Fruit fly (Drosophila melanogaster) whole organism, embryonic: ENCODE data around the gene Hr96.

Source experiments
- CG10147 ChIP-seq: fragments of 200-800 bp; sonication (Bioruptor generic); optimal IDR thresholded peaks from 2 replicates; lab custom pipeline; 2019; ENCODE audit warnings: missing biosample characterization, mild to moderate bottlenecking, missing genetic modification characterization, moderate library complexity
- CG10267 ChIP-seq: fragments of 200-800 bp; sonication (Bioruptor generic); optimal IDR thresholded peaks from 2 replicates; lab custom pipeline; 2018; ENCODE audit warnings: missing biosample characterization, mild to moderate bottlenecking, missing genetic modification characterization, moderate library complexity
- CG10321 ChIP-seq: fragments of 200-800 bp; sonication (Bioruptor generic); IDR thresholded peaks from 2 replicates; pipeline ENCODE4 v1.3.6; 2022; ENCODE audit warnings: missing biosample characterization, missing genetic modification characterization
- CG10543 ChIP-seq: fragments of 200-800 bp; sonication (Bioruptor generic); optimal IDR thresholded peaks from 3 replicates; lab custom pipeline; 2017; ENCODE audit warnings: missing biosample characterization, mild to moderate bottlenecking, missing genetic modification characterization, moderate library complexity
- CG12071 ChIP-seq: fragments of 200-800 bp; sonication (Bioruptor generic); optimal IDR thresholded peaks from 3 replicates; lab custom pipeline; 2018; ENCODE audit warnings: missing biosample characterization, mild to moderate bottlenecking, missing genetic modification characterization
- CG12744 ChIP-seq: fragments of 200-800 bp; sonication (Bioruptor generic); optimal IDR thresholded peaks from 2 replicates; lab custom pipeline; 2016; ENCODE audit warnings: missing biosample characterization, missing genetic modification characterization
- CG13424 ChIP-seq: fragments of 200-800 bp; sonication (Bioruptor generic); optimal IDR thresholded peaks from 2 replicates; lab custom pipeline; 2019; ENCODE audit warnings: missing biosample characterization, mild to moderate bottlenecking, missing genetic modification characterization, moderate library complexity
- CG13624 ChIP-seq: fragments of 200-800 bp; sonication (Bioruptor generic); optimal IDR thresholded peaks from 2 replicates; lab custom pipeline; 2016; ENCODE audit warnings: missing biosample characterization, missing genetic modification characterization
- CG14710 ChIP-seq: fragments of 200-800 bp; sonication (Bioruptor generic); optimal IDR thresholded peaks from 3 replicates; lab custom pipeline; 2019; ENCODE audit warnings: missing biosample characterization, mild to moderate bottlenecking, missing genetic modification characterization, moderate library complexity
- CG15514 ChIP-seq: fragments of 200-800 bp; sonication (Bioruptor generic); optimal IDR thresholded peaks from 3 replicates; lab custom pipeline; 2017; ENCODE audit warnings: missing biosample characterization, missing genetic modification characterization, mild to moderate bottlenecking, moderate library complexity, missing genetic modification reagents
- CG15601 ChIP-seq: fragments of 200-800 bp; sonication (Bioruptor generic); optimal IDR thresholded peaks from 3 replicates; lab custom pipeline; 2019; ENCODE audit warnings: missing biosample characterization, mild to moderate bottlenecking, missing genetic modification characterization, moderate library complexity
- CG16813 ChIP-seq: fragments of 200-800 bp; sonication (Bioruptor generic); IDR thresholded peaks from 3 replicates; pipeline ENCODE4 v1.3.6; 2022; ENCODE audit warnings: missing biosample characterization, missing genetic modification characterization; ENCODE audit not compliant: partially characterized antibody
- CG17359 ChIP-seq: fragments of 200-800 bp; sonication (Bioruptor generic); optimal IDR thresholded peaks from 3 replicates; lab custom pipeline; 2018; ENCODE audit warnings: missing biosample characterization, mild to moderate bottlenecking, missing genetic modification characterization, moderate library complexity
- CG18619 ChIP-seq: fragments of 200-800 bp; sonication (Bioruptor generic); optimal IDR thresholded peaks from 3 replicates; lab custom pipeline; 2017; ENCODE audit warnings: missing biosample characterization, mild to moderate bottlenecking, missing genetic modification characterization
- CG31388 ChIP-seq: fragments of 200-800 bp; sonication (Bioruptor generic); optimal IDR thresholded peaks from 2 replicates; lab custom pipeline; 2016; ENCODE audit warnings: missing biosample characterization, missing genetic modification characterization
- CG34224 ChIP-seq: fragments of 200-800 bp; sonication (Bioruptor generic); IDR thresholded peaks from 3 replicates; pipeline ENCODE4 v1.3.6; 2022; ENCODE audit warnings: missing biosample characterization, missing genetic modification characterization; ENCODE audit not compliant: partially characterized antibody
- CG4328 ChIP-seq: fragments of 200-800 bp; sonication (Bioruptor generic); optimal IDR thresholded peaks from 3 replicates; lab custom pipeline; 2017; ENCODE audit warnings: missing biosample characterization, missing genetic modification reagents, missing genetic modification characterization
- CG4617 ChIP-seq: fragments of 200-800 bp; sonication (Bioruptor generic); optimal IDR thresholded peaks from 3 replicates; lab custom pipeline; 2016; ENCODE audit warnings: missing biosample characterization, missing genetic modification characterization, borderline replicate concordance
- CG6813 ChIP-seq: fragments of 200-800 bp; sonication (Bioruptor generic); optimal IDR thresholded peaks from 2 replicates; lab custom pipeline; 2017; ENCODE audit warnings: missing biosample characterization, missing genetic modification characterization, mild to moderate bottlenecking, moderate library complexity, missing genetic modification reagents
- CG6854 ChIP-seq: fragments of 200-800 bp; sonication (Bioruptor generic); optimal IDR thresholded peaks from 3 replicates; lab custom pipeline; 2017; ENCODE audit warnings: missing biosample characterization, mild to moderate bottlenecking, missing genetic modification characterization
- CG7786 ChIP-seq: fragments of 200-800 bp; sonication (Bioruptor generic); optimal IDR thresholded peaks from 2 replicates; lab custom pipeline; 2016; ENCODE audit warnings: missing biosample characterization, missing genetic modification characterization
- CG9876 ChIP-seq: fragments of 200-800 bp; sonication (Bioruptor generic); optimal IDR thresholded peaks from 2 replicates; lab custom pipeline; 2016; ENCODE audit warnings: missing biosample characterization, missing genetic modification characterization
- D19A ChIP-seq: fragments of 200-800 bp; optimal IDR thresholded peaks from 3 replicates; lab custom pipeline; 2019; ENCODE audit warnings: missing biosample characterization, mild to moderate bottlenecking, missing genetic modification characterization, moderate library complexity
- Dip2 ChIP-seq: fragments of 200-800 bp; sonication (Bioruptor generic); IDR thresholded peaks from 2 replicates; pipeline ENCODE4 v1.3.6; 2022; ENCODE audit warnings: missing biosample characterization, missing genetic modification characterization
- Doc2 ChIP-seq: fragments of 200-800 bp; sonication (Bioruptor generic); IDR thresholded peaks from 2 replicates; pipeline ENCODE4 v1.3.6; 2022; ENCODE audit warnings: missing biosample characterization, missing genetic modification characterization
- Dp ChIP-seq: fragments of 200-800 bp; sonication (Bioruptor generic); optimal IDR thresholded peaks from 2 replicates; lab custom pipeline; 2018; ENCODE audit warnings: missing biosample characterization, mild to moderate bottlenecking, missing genetic modification characterization, moderate library complexity
- E2f1 ChIP-seq: fragments of 200-800 bp; sonication (Bioruptor generic); IDR thresholded peaks from 2 replicates; pipeline ENCODE4 v1.3.6; 2022; ENCODE audit warnings: missing biosample characterization, missing genetic modification characterization
- HLH54F ChIP-seq: fragments of 200-800 bp; sonication (Bioruptor generic); optimal IDR thresholded peaks from 3 replicates; lab custom pipeline; 2016; ENCODE audit warnings: missing biosample characterization, missing genetic modification characterization
- Mad ChIP-seq: fragments of 200-800 bp; sonication (Bioruptor generic); optimal IDR thresholded peaks from 2 replicates; lab custom pipeline; 2016; ENCODE audit warnings: missing biosample characterization, missing genetic modification characterization
- Nf-YC ChIP-seq: fragments of 200-800 bp; optimal IDR thresholded peaks from 3 replicates; lab custom pipeline; 2019; ENCODE audit warnings: missing biosample characterization, mild to moderate bottlenecking, missing genetic modification characterization, moderate library complexity
- Ptx1 ChIP-seq: fragments of 200-800 bp; sonication (Bioruptor generic); IDR thresholded peaks from 2 replicates; pipeline ENCODE4 v1.3.6; 2022; ENCODE audit warnings: missing biosample characterization, missing genetic modification characterization
- Six4 ChIP-seq: fragments of 200-800 bp; sonication (Bioruptor generic); optimal IDR thresholded peaks from 2 replicates; lab custom pipeline; 2016; ENCODE audit warnings: missing biosample characterization, missing genetic modification characterization
- YL-1 ChIP-seq: fragments of 200-800 bp; sonication (Bioruptor generic); optimal IDR thresholded peaks from 3 replicates; lab custom pipeline; 2017; ENCODE audit warnings: missing biosample characterization, mild to moderate bottlenecking, missing genetic modification characterization
- bbx ChIP-seq: fragments of 200-800 bp; sonication (Bioruptor generic); IDR thresholded peaks from 2 replicates; pipeline ENCODE4 v1.3.6; 2022; ENCODE audit warnings: missing biosample characterization, missing genetic modification characterization; ENCODE audit not compliant: partially characterized antibody
- bigmax ChIP-seq: fragments of 200-800 bp; sonication (Bioruptor generic); optimal IDR thresholded peaks from 2 replicates; lab custom pipeline; 2018; ENCODE audit warnings: missing biosample characterization, mild to moderate bottlenecking, missing genetic modification characterization
- esg ChIP-seq: fragments of 200-800 bp; sonication (Bioruptor generic); conservative IDR thresholded peaks from 2 replicates; pipeline ENCODE4 v1.3.6; 2022; ENCODE audit warnings: missing biosample characterization, missing genetic modification characterization
- lilli ChIP-seq: fragments of 200-800 bp; sonication (Bioruptor generic); optimal IDR thresholded peaks from 3 replicates; lab custom pipeline; 2016; ENCODE audit warnings: missing biosample characterization, missing genetic modification characterization
- lov ChIP-seq, 2 experiments: fragments of 200-800 bp in 1 of 2; fragments of >200 bp in 1 of 2; sonication (Bioruptor generic) in 1 of 2; IDR thresholded peaks in 1 of 2; optimal IDR thresholded peaks in 1 of 2; 2 replicates in 1 of 2; 3 replicates in 1 of 2; pipeline versions ENCODE4 v1.3.6 to Lab custom; 2017 to 2022; ENCODE audit warnings: missing biosample characterization in 1 of 2, missing genetic modification characterization in 1 of 2
- mld ChIP-seq: fragments of 200-800 bp; sonication (Bioruptor generic); IDR thresholded peaks from 3 replicates; pipeline ENCODE4 v1.3.6; 2022; ENCODE audit warnings: missing biosample characterization, missing genetic modification characterization; ENCODE audit not compliant: partially characterized antibody
- nmo ChIP-seq: fragments of 200-800 bp; sonication (Bioruptor generic); optimal IDR thresholded peaks from 2 replicates; lab custom pipeline; 2018; ENCODE audit warnings: missing biosample characterization, mild to moderate bottlenecking, missing genetic modification characterization, moderate library complexity
- nom ChIP-seq: fragments of 200-800 bp; sonication (Bioruptor generic); optimal IDR thresholded peaks from 2 replicates; lab custom pipeline; 2017; ENCODE audit warnings: missing biosample characterization, missing genetic modification characterization, mild to moderate bottlenecking, moderate library complexity, missing genetic modification reagents
- odd ChIP-seq: fragments of 200-800 bp; sonication (Bioruptor generic); optimal IDR thresholded peaks from 2 replicates; lab custom pipeline; 2017; ENCODE audit warnings: missing biosample characterization, mild to moderate bottlenecking, missing genetic modification characterization
- onecut ChIP-seq: fragments of 200-800 bp; sonication (Bioruptor generic); IDR thresholded peaks from 2 replicates; pipeline ENCODE4 v1.3.6; 2022; ENCODE audit warnings: missing biosample characterization, missing genetic modification characterization
- pb ChIP-seq: fragments of 200-800 bp; sonication (Bioruptor generic); optimal IDR thresholded peaks from 3 replicates; lab custom pipeline; 2016; ENCODE audit warnings: missing biosample characterization, missing genetic modification characterization
- pzg ChIP-seq: fragments of 200-800 bp; sonication (Bioruptor generic); optimal IDR thresholded peaks from 3 replicates; lab custom pipeline; 2018; ENCODE audit warnings: missing biosample characterization, mild to moderate bottlenecking, missing genetic modification characterization, moderate library complexity
- sens ChIP-seq: fragments of 200-800 bp; sonication (Bioruptor generic); peaks from one replicate; lab custom pipeline; 2016; ENCODE audit warnings: missing biosample characterization, missing genetic modification characterization
- slp2 ChIP-seq: fragments of 200-800 bp; sonication (Bioruptor generic); optimal IDR thresholded peaks from 2 replicates; lab custom pipeline; 2016; ENCODE audit warnings: missing biosample characterization, missing genetic modification characterization
- sr ChIP-seq: fragments of 200-800 bp; sonication (Bioruptor generic); IDR thresholded peaks from 3 replicates; pipeline ENCODE4 v1.3.6; 2022; ENCODE audit warnings: missing biosample characterization, missing genetic modification characterization

Gene Hr96

dm6 chr3R:25054451-25055188 is 29.6 kb downstream of the Hr96 start, which contains the start of gene CG31109 (continued):
- TF ChIP-seq sens (GFP tag; lab: Kevin White, UChicago): peak; percentile 86
- TF ChIP-seq Mad (GFP tag; lab: Kevin White, UChicago): no peak
- no peak for TF ChIP-seq sr (GFP tag; lab: Robert Waterston, UW)
- peak; percentile 41 for TF ChIP-seq bigmax (GFP tag; lab: Kevin White, UChicago)
- peak; percentile 3 for TF ChIP-seq nom (GFP tag; lab: Kevin White, UChicago)
- TF ChIP-seq CG9876: no peak
- peak; percentile 2 for TF ChIP-seq CG17359
- peak; percentile 51 for TF ChIP-seq Nf-YC (tag; lab: Kevin White, UChicago)
- TF ChIP-seq HLH54F (GFP tag; lab: Kevin White, UChicago): no peak
- TF ChIP-seq CG18619 (GFP tag; lab: Kevin White, UChicago): no peak
- TF ChIP-seq CG4617: peak; percentile 60
- TF ChIP-seq CG6813 (GFP tag; lab: Kevin White, UChicago): no peak
- peak; percentile 60 for TF ChIP-seq lilli (GFP tag; lab: Kevin White, UChicago)
- no peak for TF ChIP-seq CG10321 (GFP tag; lab: Robert Waterston, UW)
- TF ChIP-seq onecut (GFP tag; lab: Robert Waterston, UW): peak; percentile 60
- TF ChIP-seq CG13624 (GFP tag; lab: Kevin White, UChicago): peak; percentile 42
- peak; percentile 35 for TF ChIP-seq nmo
- no peak for TF ChIP-seq Dip2
- no peak for TF ChIP-seq Ptx1 (GFP tag; lab: Robert Waterston, UW)
- peak; percentile 26 for TF ChIP-seq CG10543 (GFP tag; lab: Kevin White, UChicago)
- TF ChIP-seq pzg (GFP tag; lab: Kevin White, UChicago): peak; percentile 77
- peak; percentile 22 for TF ChIP-seq CG13424 (tag; lab: Kevin White, UChicago)
- TF ChIP-seq CG14710 (tag; lab: Kevin White, UChicago): peak; percentile 70
- no peak for TF ChIP-seq odd (GFP tag; lab: Kevin White, UChicago)
- peak; percentile 56; the same call in 2 of the 3 replicates for TF ChIP-seq CG16813 (GFP tag; lab: Robert Waterston, UW)
- TF ChIP-seq Six4: peak; percentile 30
- peak; percentile 50 for TF ChIP-seq CG10267 (tag; lab: Kevin White, UChicago)
- TF ChIP-seq Dp: peak; percentile 73
- no peak for TF ChIP-seq pb
- TF ChIP-seq CG34224 (GFP tag; lab: Robert Waterston, UW): peak; percentile 49
- peak; percentile 36 for TF ChIP-seq CG15601 (tag; lab: Kevin White, UChicago)
- peak; percentile 3 for TF ChIP-seq CG7786
- no peak for TF ChIP-seq CG31388 (GFP tag; lab: Kevin White, UChicago)
- peak; percentile 57 for TF ChIP-seq bbx (GFP tag; lab: Robert Waterston, UW)
- no peak for TF ChIP-seq CG12744 (GFP tag; lab: Kevin White, UChicago)
- TF ChIP-seq E2f1 (GFP tag; lab: Robert Waterston, UW): no peak
- peak; percentile 62 for TF ChIP-seq CG15514 (GFP tag; lab: Kevin White, UChicago)
- peak; percentile 54 for TF ChIP-seq YL-1 (GFP tag; lab: Kevin White, UChicago)
- TF ChIP-seq slp2: no peak
- TF ChIP-seq lov (optimal IDR thresholded peaks at IDR 0.05; lab: Kevin White, UChicago): no peak
- no peak for TF ChIP-seq lov (GFP tag; IDR thresholded peaks at IDR 0.05; lab: Robert Waterston, UW)
- TF ChIP-seq D19A (tag; lab: Kevin White, UChicago): peak; percentile 1
- TF ChIP-seq CG10147: peak; percentile 40
- 0 out of 3 replicates have a peak, but pooled peaks have one; percentile 41 for TF ChIP-seq mld (GFP tag; lab: Robert Waterston, UW)
- no peak for TF ChIP-seq Doc2 (GFP tag; lab: Robert Waterston, UW)
- TF ChIP-seq CG12071 (GFP tag; lab: Kevin White, UChicago): no peak
- no peak for TF ChIP-seq CG6854 (GFP tag; lab: Kevin White, UChicago)
- peak; percentile 11 for TF ChIP-seq CG4328 (GFP tag; lab: Kevin White, UChicago)
- TF ChIP-seq esg (GFP tag; lab: Robert Waterston, UW): no peak
